Fruit fly (Drosophila melanogaster): ENCODE data around the gene pic.

Gene pic

DNA sequence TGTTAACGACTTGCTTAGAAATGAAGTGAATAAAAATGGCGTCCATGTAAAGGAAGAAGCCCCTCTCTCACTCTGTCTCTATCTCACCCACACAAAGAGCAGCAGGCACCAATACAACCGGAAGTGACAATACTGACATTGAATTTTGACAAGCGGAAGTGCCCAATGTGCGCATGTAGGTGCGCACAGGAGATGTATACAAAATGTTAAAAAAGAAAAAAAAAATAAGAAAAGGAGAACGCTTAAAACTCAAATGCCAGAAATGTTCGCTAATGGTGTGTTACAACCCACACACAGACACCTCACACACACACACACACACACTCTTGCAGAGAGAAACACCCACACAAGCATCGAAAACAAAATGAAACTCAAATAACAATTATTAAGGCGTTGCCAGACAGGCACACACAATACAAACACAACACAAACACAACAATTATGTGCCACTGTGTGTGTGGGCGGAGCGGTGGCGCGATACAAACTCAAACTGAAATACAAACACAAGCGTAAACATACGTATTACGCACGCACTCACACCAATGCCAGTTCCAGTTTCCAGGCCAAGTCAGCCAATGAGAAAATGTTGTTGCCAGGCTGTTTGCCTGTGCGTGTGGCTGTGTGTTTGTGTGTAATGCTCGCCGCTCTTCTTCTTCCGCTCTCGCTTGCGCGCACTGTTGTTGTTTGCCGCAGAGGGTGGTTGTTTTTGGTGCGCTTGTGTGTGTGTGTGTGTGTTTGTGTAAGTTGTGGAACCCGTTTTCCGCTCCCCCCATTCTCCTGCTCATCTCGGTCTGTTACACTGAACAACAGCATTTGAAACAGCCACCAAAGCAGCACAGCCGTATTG lies 11.9 kb downstream of the pic start (continued):
- TF ChIP-seq CG10431 (GFP tag; optimal IDR thresholded peaks at IDR 0.05) (no peak), oc (tag; optimal IDR thresholded peaks at IDR 0.05) (peak; percentile 53), peb (GFP tag; IDR thresholded peaks at IDR 0.05) (0 out of 2 replicates have a peak, but pooled peaks have one; percentile 29), Fer1 (GFP tag; optimal IDR thresholded peaks at IDR 0.05) (no peak), CG2116 (GFP tag; optimal IDR thresholded peaks at IDR 0.05) (peak; percentile 10), CG7372 (GFP tag; IDR thresholded peaks at IDR 0.05) (no peak), CG6765 (GFP tag; optimal IDR thresholded peaks at IDR 0.05) (no peak), ems (GFP tag; optimal IDR thresholded peaks at IDR 0.05) (no peak), Deaf1 (tag; optimal IDR thresholded peaks at IDR 0.05) (peak; percentile 49), pan (optimal IDR thresholded peaks at IDR 0.05) (no peak), pan (GFP tag; optimal IDR thresholded peaks at IDR 0.05 in 1 of 2, IDR thresholded peaks at IDR 0.05 in 1 of 2) (peak in 1 of 2 experiments; percentile 22), CG7928 (GFP tag; optimal IDR thresholded peaks at IDR 0.05) (no peak), CG15479 (GFP tag; optimal IDR thresholded peaks at IDR 0.05) (peak; percentile 95), CG4282 (GFP tag; optimal IDR thresholded peaks at IDR 0.05) (peak; percentile 53), phol (tag; optimal IDR thresholded peaks at IDR 0.05) (peak; percentile 34), CG14441 (GFP tag; IDR thresholded peaks at IDR 0.05) (peak; percentile 31; the same call in 1 of the 2 replicates), pho (GFP tag; optimal IDR thresholded peaks at IDR 0.05) (no peak), CG4360 (GFP tag; IDR thresholded peaks at IDR 0.05) (peak; percentile 84), pfk (GFP tag; optimal IDR thresholded peaks at IDR 0.05) (no peak), CG6791 (GFP tag; IDR thresholded peaks at IDR 0.05; ENCODE audit: partially characterized antibody) (0 out of 3 replicates have a peak, but pooled peaks have one; percentile 49), H2.0 (GFP tag; IDR thresholded peaks at IDR 0.05) (no peak), da (GFP tag; optimal IDR thresholded peaks at IDR 0.05) (no peak), wek (GFP tag; optimal IDR thresholded peaks at IDR 0.05) (no peak), dpn (GFP tag; optimal IDR thresholded peaks at IDR 0.05) (no peak), nmo (GFP tag; optimal IDR thresholded peaks at IDR 0.05) (peak; percentile 46), CG18262 (tag; optimal IDR thresholded peaks at IDR 0.05) (peak; percentile 7), org-1 (GFP tag; optimal IDR thresholded peaks at IDR 0.05) (no peak), CG31224 (GFP tag; IDR thresholded peaks at IDR 0.05) (no peak), CG10959 (GFP tag; IDR thresholded peaks at IDR 0.05) (peak; percentile 31; the same call in 1 of the 2 replicates), CG7556 (GFP tag; optimal IDR thresholded peaks at IDR 0.05) (no peak), btn (GFP tag; optimal IDR thresholded peaks at IDR 0.05) (no peak), chn (GFP tag; optimal IDR thresholded peaks at IDR 0.05) (no peak), HLH54F (GFP tag; optimal IDR thresholded peaks at IDR 0.05) (no peak), Taf1 (GFP tag; IDR thresholded peaks at IDR 0.05) (no peak), ewg (GFP tag; optimal IDR thresholded peaks at IDR 0.05) (peak; percentile 71), insv (GFP tag; optimal IDR thresholded peaks at IDR 0.05) (peak in 1 of 2 experiments; percentile 16), CG10267 (tag; optimal IDR thresholded peaks at IDR 0.05) (no peak), psq (GFP tag; optimal IDR thresholded peaks at IDR 0.05) (no peak), HmgZ (tag; optimal IDR thresholded peaks at IDR 0.05) (peak; percentile 19), Hr51 (GFP tag; optimal IDR thresholded peaks at IDR 0.05) (no peak), CTCF (GFP tag; optimal IDR thresholded peaks at IDR 0.05) (no peak), dmrt11E (tag; optimal IDR thresholded peaks at IDR 0.05) (peak; percentile 20), crp (GFP tag; optimal IDR thresholded peaks at IDR 0.05) (no peak), CG15073 (GFP tag; optimal IDR thresholded peaks at IDR 0.05) (no peak), Sry-δ (GFP tag; optimal IDR thresholded peaks at IDR 0.05) (peak; percentile 3), CG4730 (GFP tag; IDR thresholded peaks at IDR 0.05) (no peak), gcm (GFP tag; optimal IDR thresholded peaks at IDR 0.05) (peak; percentile 7), salm (tag; optimal IDR thresholded peaks at IDR 0.05) (no peak), CG6854 (GFP tag; optimal IDR thresholded peaks at IDR 0.05) (no peak), bab2 (GFP tag; optimal IDR thresholded peaks at IDR 0.05) (no peak)

All from whole organism, embryonic.